Fruit fly (Drosophila melanogaster): Measurements from ENCODE around the gene Rpn7.

Gene Rpn7

DNA sequence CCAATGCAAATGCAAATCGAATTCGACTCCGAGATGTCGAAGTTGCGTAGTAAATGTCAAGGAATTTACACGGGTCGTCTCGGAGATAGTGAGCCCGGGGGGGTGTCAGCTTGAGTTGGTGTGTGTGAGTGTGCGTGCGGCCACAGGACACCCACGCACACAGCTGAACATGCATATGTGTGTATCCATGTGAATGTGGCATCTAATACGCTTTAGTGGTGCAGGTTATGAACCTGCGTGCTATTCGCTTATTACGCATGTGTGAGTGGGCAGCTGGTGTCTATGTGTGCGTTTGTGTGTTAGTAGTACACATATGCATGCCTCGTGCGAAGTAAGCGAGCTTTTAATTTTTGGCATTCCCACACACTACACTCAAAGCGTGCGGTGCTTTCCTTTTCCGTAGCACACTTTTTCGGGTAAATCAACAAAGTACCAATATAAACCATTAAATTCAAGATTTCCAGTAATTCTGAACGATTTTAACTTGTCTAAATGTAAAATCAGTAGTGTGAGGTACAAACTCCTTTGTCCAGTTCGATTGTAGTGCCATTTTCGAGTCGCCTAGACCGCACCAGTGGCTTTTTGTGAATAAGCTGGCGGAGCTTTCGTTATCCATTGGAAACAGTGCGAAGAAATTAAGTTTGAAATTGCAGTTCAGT is 7.1 kb upstream of the Rpn7 start (continued):
- TF ChIP-seq CG32772 (GFP tag; IDR thresholded peaks at IDR 0.05) (peak; percentile 77), onecut (GFP tag; IDR thresholded peaks at IDR 0.05) (peak; percentile 81), CG5180 (GFP tag; optimal IDR thresholded peaks at IDR 0.05) (peak; percentile 76), gro (GFP tag; optimal IDR thresholded peaks at IDR 0.05) (no peak), CG12942 (GFP tag; optimal IDR thresholded peaks at IDR 0.05) (peak; percentile 77), Sox102F (GFP tag; optimal IDR thresholded peaks at IDR 0.05) (peak; percentile 88), Med (GFP tag) (peak; percentile 98), CG2202 (tag; optimal IDR thresholded peaks at IDR 0.05) (no peak), maf-S (GFP tag; optimal IDR thresholded peaks at IDR 0.05) (peak; percentile 86), CkIIα-i1 (GFP tag; IDR thresholded peaks at IDR 0.05) (peak; percentile 33; the same call in 1 of the 2 replicates), zfh2 (GFP tag; optimal IDR thresholded peaks at IDR 0.05) (peak; percentile 86), CG6272 (GFP tag; IDR thresholded peaks at IDR 0.05) (peak; percentile 74), CG7357 (GFP tag; IDR thresholded peaks at IDR 0.05) (peak; percentile 69; the same call in 2 of the 3 replicates), Dad (GFP tag; optimal IDR thresholded peaks at IDR 0.05) (peak; percentile 77), bowl (GFP tag; IDR thresholded peaks at IDR 0.05) (peak; percentile 45; the same call in 1 of the 2 replicates), Xbp1 (GFP tag; optimal IDR thresholded peaks at IDR 0.05) (peak; percentile 90), hbn (GFP tag; IDR thresholded peaks at IDR 0.05; ENCODE audit: partially characterized antibody) (no peak), ase (GFP tag; IDR thresholded peaks at IDR 0.05) (peak; percentile 72; the same call in 2 of the 3 replicates), tio (GFP tag; optimal IDR thresholded peaks at IDR 0.05) (no peak), Dek (tag; optimal IDR thresholded peaks at IDR 0.05) (peak; percentile 85), usp (GFP tag; optimal IDR thresholded peaks at IDR 0.05) (no peak), CG9817 (tag; optimal IDR thresholded peaks at IDR 0.05) (peak; percentile 86), cas (GFP tag; IDR thresholded peaks at IDR 0.05) (peak; percentile 78), CG6654 (GFP tag; optimal IDR thresholded peaks at IDR 0.05) (peak; percentile 36), prd (optimal IDR thresholded peaks at IDR 0.05) (no peak), prd (GFP tag; IDR thresholded peaks at IDR 0.05) (peak; percentile 88), CG1603 (tag; optimal IDR thresholded peaks at IDR 0.05) (peak; percentile 76), Stat92E (GFP tag; optimal IDR thresholded peaks at IDR 0.05) (no peak), NK7.1 (GFP tag; optimal IDR thresholded peaks at IDR 0.05) (peak; percentile 77), ranshi (GFP tag; IDR thresholded peaks at IDR 0.05) (peak; percentile 74; the same call in 1 of the 2 replicates), CG12744 (GFP tag; optimal IDR thresholded peaks at IDR 0.05) (peak; percentile 73), schlank (tag; optimal IDR thresholded peaks at IDR 0.05) (peak; percentile 89), CG7987 (GFP tag; optimal IDR thresholded peaks at IDR 0.05) (peak; percentile 79), gt (GFP tag; IDR thresholded peaks at IDR 0.05) (0 out of 2 replicates have a peak, but pooled peaks have one; percentile 16), D19B (GFP tag; optimal IDR thresholded peaks at IDR 0.05) (peak; percentile 66), mld (GFP tag; IDR thresholded peaks at IDR 0.05; ENCODE audit: partially characterized antibody) (no peak), Xrp1 (GFP tag; IDR thresholded peaks at IDR 0.05) (peak; percentile 83), jing (GFP tag; optimal IDR thresholded peaks at IDR 0.05) (peak; percentile 64), Ptx1 (GFP tag; IDR thresholded peaks at IDR 0.05) (peak; percentile 89), ewg (GFP tag; optimal IDR thresholded peaks at IDR 0.05) (peak; percentile 83), nerfin-1 (tag; optimal IDR thresholded peaks at IDR 0.05) (peak; percentile 99), CoRest (tag; optimal IDR thresholded peaks at IDR 0.05) (peak; percentile 87), Atf-2 (GFP tag; optimal IDR thresholded peaks at IDR 0.05) (peak; percentile 78), Eip74EF (GFP tag; optimal IDR thresholded peaks at IDR 0.05) (no peak), CG12236 (GFP tag; optimal IDR thresholded peaks at IDR 0.05) (peak; percentile 49), CG7963 (GFP tag; IDR thresholded peaks at IDR 0.05; ENCODE audit: partially characterized antibody) (no peak), hkb (optimal IDR thresholded peaks at IDR 0.05) (no peak), hkb (GFP tag; IDR thresholded peaks at IDR 0.05) (peak; percentile 91), CG4820 (GFP tag; optimal IDR thresholded peaks at IDR 0.05) (peak; percentile 78), CG5953 (GFP tag; IDR thresholded peaks at IDR 0.05) (peak; percentile 39; the same call in 1 of the 2 replicates)
